Worm (Caenorhabditis elegans) whole organism, midembryonic: Measurements from ENCODE around the gene blos-7.

Experiments
- flt-1 ChIP-seq: fragments of 200-800 bp; sonication (Bioruptor generic); IDR thresholded peaks from 2 replicates; pipeline ENCODE4 v1.3.6; 2022; ENCODE audit warnings: missing genetic modification characterization, missing compliant biosample characterization
- klf-2 ChIP-seq: fragments of 200-800 bp; sonication (Bioruptor generic); conservative IDR thresholded peaks from 2 replicates; pipeline ENCODE4 v1.3.6; 2022; ENCODE audit warnings: missing genetic modification reagents, missing genetic modification characterization, missing compliant biosample characterization
- med-1 ChIP-seq: sonication (generic microtip); optimal IDR thresholded peaks from 2 replicates; lab custom pipeline; 2017; ENCODE audit warnings: missing genetic modification characterization, mild to moderate bottlenecking, missing compliant biosample characterization, antibody characterized with exemption, missing genetic modification reagents; ENCODE audit not compliant: insufficient read depth
- ref-1 ChIP-seq: fragments of 200-800 bp; sonication (Bioruptor generic); conservative IDR thresholded peaks from 2 replicates; pipeline ENCODE4 v1.3.6; 2022; ENCODE audit warnings: missing genetic modification reagents, missing genetic modification characterization, missing compliant biosample characterization
- tab-1 ChIP-seq: fragments of 200-800 bp; sonication (Bioruptor generic); IDR thresholded peaks from 2 replicates; pipeline ENCODE4 v1.3.6; 2022; ENCODE audit warnings: missing genetic modification characterization, missing compliant biosample characterization
- ztf-23 ChIP-seq: fragments of 200-800 bp; sonication (Bioruptor generic); IDR thresholded peaks from 2 replicates; pipeline ENCODE4 v1.3.6; 2022; ENCODE audit warnings: missing genetic modification reagents, missing genetic modification characterization, missing compliant biosample characterization
- ztf-29 ChIP-seq: fragments of 200-800 bp; sonication (Bioruptor generic); IDR thresholded peaks from 2 replicates; pipeline ENCODE4 v1.3.6; 2022; ENCODE audit warnings: missing genetic modification reagents, missing genetic modification characterization, missing compliant biosample characterization

DNA sequence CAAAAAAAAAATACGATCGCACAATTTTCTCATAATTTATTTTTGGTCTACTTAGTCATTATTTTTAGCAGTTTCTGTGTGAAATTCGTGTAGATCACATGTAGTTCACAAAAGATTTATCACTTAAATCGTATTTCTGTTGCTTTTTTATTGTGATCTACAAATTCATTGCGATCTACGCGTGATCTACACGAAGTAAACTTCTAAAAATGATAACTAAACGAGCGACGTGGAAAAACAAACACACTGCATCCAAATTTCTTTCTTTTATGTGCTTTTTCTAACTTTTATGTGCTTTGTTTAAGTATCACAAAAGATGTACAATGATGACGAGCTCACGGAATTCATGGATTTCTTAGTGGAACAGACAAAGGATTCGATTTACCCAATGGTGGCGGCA, 42.8 kb downstream of the blos-7 start, which contains the start of gene B0212.3:
- TF ChIP-seq ztf-29 (GFP tag; lab: Robert Waterston, UW) (no peak), tab-1 (no peak), klf-2 (no peak), ztf-23 (GFP tag; lab: Robert Waterston, UW) (no peak), flt-1 (GFP tag; lab: Robert Waterston, UW) (no peak), med-1 (GFP tag; lab: Kevin White, UChicago) (no peak), ref-1 (GFP tag; lab: Robert Waterston, UW) (no peak)
